Fruit fly (Drosophila melanogaster) whole organism, embryonic: ENCODE data around the gene CG4570.

Experiments used
- CG10565 ChIP-seq: fragments of 200-800 bp; sonication (Bioruptor generic); optimal IDR thresholded peaks from 3 replicates; lab custom pipeline; 2016; ENCODE audit warnings: missing biosample characterization, mild to moderate bottlenecking, missing genetic modification characterization
- CG11085 ChIP-seq: fragments of 200-800 bp; sonication (Bioruptor generic); IDR thresholded peaks from 2 replicates; pipeline ENCODE4 v1.3.6; 2022; ENCODE audit warnings: missing biosample characterization, missing genetic modification characterization
- CG11723 ChIP-seq: fragments of 200-800 bp; sonication (Bioruptor generic); optimal IDR thresholded peaks from 2 replicates; lab custom pipeline; 2017; ENCODE audit warnings: missing biosample characterization, mild to moderate bottlenecking, missing genetic modification characterization
- CG12071 ChIP-seq: fragments of 200-800 bp; sonication (Bioruptor generic); optimal IDR thresholded peaks from 3 replicates; lab custom pipeline; 2018; ENCODE audit warnings: missing biosample characterization, mild to moderate bottlenecking, missing genetic modification characterization
- CG12744 ChIP-seq: fragments of 200-800 bp; sonication (Bioruptor generic); optimal IDR thresholded peaks from 2 replicates; lab custom pipeline; 2016; ENCODE audit warnings: missing biosample characterization, missing genetic modification characterization
- CG13894 ChIP-seq: fragments of 200-800 bp; sonication (Bioruptor generic); optimal IDR thresholded peaks from 3 replicates; lab custom pipeline; 2018; ENCODE audit warnings: missing biosample characterization, mild to moderate bottlenecking, missing genetic modification characterization, moderate library complexity
- CG15269 ChIP-seq: fragments of 200-800 bp; sonication (Bioruptor generic); optimal IDR thresholded peaks from 2 replicates; lab custom pipeline; 2018; ENCODE audit warnings: missing biosample characterization, mild to moderate bottlenecking, missing genetic modification characterization, moderate library complexity
- CG16863 ChIP-seq: fragments of 200-800 bp; sonication (Bioruptor generic); optimal IDR thresholded peaks from 3 replicates; lab custom pipeline; 2016; ENCODE audit warnings: missing biosample characterization, missing genetic modification characterization
- CG17186 ChIP-seq: fragments of 200-800 bp; sonication (Bioruptor generic); optimal IDR thresholded peaks from 3 replicates; lab custom pipeline; 2017; ENCODE audit warnings: missing biosample characterization, missing genetic modification reagents, missing genetic modification characterization
- CG2712 ChIP-seq: fragments of 200-800 bp; optimal IDR thresholded peaks from 3 replicates; lab custom pipeline; 2019; ENCODE audit warnings: missing biosample characterization, mild to moderate bottlenecking, missing genetic modification characterization, moderate library complexity
- CG30431 ChIP-seq: fragments of 200-800 bp; sonication (Bioruptor generic); optimal IDR thresholded peaks from 2 replicates; lab custom pipeline; 2017; ENCODE audit warnings: missing biosample characterization, missing genetic modification characterization
- CG32772 ChIP-seq: fragments of 200-800 bp; sonication (Bioruptor generic); IDR thresholded peaks from 2 replicates; pipeline ENCODE4 v1.3.6; 2022; ENCODE audit warnings: missing biosample characterization, missing genetic modification characterization
- CG34376 ChIP-seq: fragments of 200-800 bp; sonication (Bioruptor generic); optimal IDR thresholded peaks from 2 replicates; lab custom pipeline; 2018; ENCODE audit warnings: missing biosample characterization, mild to moderate bottlenecking, missing genetic modification characterization
- CG7357 ChIP-seq: fragments of 200-800 bp; sonication (Bioruptor generic); IDR thresholded peaks from 3 replicates; pipeline ENCODE4 v1.3.6; 2022; ENCODE audit warnings: missing biosample characterization, missing genetic modification characterization
- CG7839 ChIP-seq: fragments of 200-800 bp; sonication (Bioruptor generic); optimal IDR thresholded peaks from 3 replicates; lab custom pipeline; 2018; ENCODE audit warnings: missing biosample characterization, mild to moderate bottlenecking, missing genetic modification characterization, moderate library complexity
- CG9876 ChIP-seq: fragments of 200-800 bp; sonication (Bioruptor generic); optimal IDR thresholded peaks from 2 replicates; lab custom pipeline; 2016; ENCODE audit warnings: missing biosample characterization, missing genetic modification characterization
- Dbx ChIP-seq: fragments of 200-800 bp; sonication (Bioruptor generic); IDR thresholded peaks from 3 replicates; pipeline ENCODE4 v1.3.6; 2022; ENCODE audit warnings: missing biosample characterization, missing genetic modification characterization
- Drgx ChIP-seq: fragments of 200-800 bp; sonication (Bioruptor generic); IDR thresholded peaks from 2 replicates; pipeline ENCODE4 v1.3.6; 2022; ENCODE audit warnings: missing biosample characterization, missing genetic modification characterization
- Fer2 ChIP-seq: fragments of 200-800 bp; sonication (Bioruptor generic); optimal IDR thresholded peaks from 2 replicates; lab custom pipeline; 2018; ENCODE audit warnings: missing biosample characterization, mild to moderate bottlenecking, missing genetic modification characterization, moderate library complexity
- HHEX ChIP-seq: fragments of 200-800 bp; sonication (Bioruptor generic); optimal IDR thresholded peaks from 3 replicates; lab custom pipeline; 2017; ENCODE audit warnings: missing biosample characterization, mild to moderate bottlenecking, missing genetic modification characterization, missing genetic modification reagents
- HLH3B ChIP-seq: fragments of 200-800 bp; sonication (Bioruptor generic); IDR thresholded peaks from 2 replicates; pipeline ENCODE4 v1.3.6; 2022; ENCODE audit warnings: missing biosample characterization, missing genetic modification characterization
- Hand ChIP-seq: fragments of 200-800 bp; sonication (Bioruptor generic); optimal IDR thresholded peaks from 2 replicates; lab custom pipeline; 2017; ENCODE audit warnings: mild to moderate bottlenecking, missing biosample characterization, missing genetic modification reagents, missing genetic modification characterization
- Hmr ChIP-seq: fragments of 200-800 bp; sonication (Bioruptor generic); optimal IDR thresholded peaks from 3 replicates; lab custom pipeline; 2017; ENCODE audit warnings: mild to moderate bottlenecking, missing biosample characterization, missing genetic modification reagents, missing genetic modification characterization
- Max ChIP-seq: fragments of 200-800 bp; sonication (Bioruptor generic); optimal IDR thresholded peaks from 2 replicates; lab custom pipeline; 2016; ENCODE audit warnings: missing biosample characterization, mild to moderate bottlenecking, missing genetic modification characterization
- Mrtf ChIP-seq: fragments of 200-800 bp; sonication (Bioruptor generic); IDR thresholded peaks from 3 replicates; pipeline ENCODE4 v1.3.6; 2022; ENCODE audit warnings: missing biosample characterization, missing genetic modification characterization
- NC2α ChIP-seq: fragments of 200-800 bp; sonication (Bioruptor generic); optimal IDR thresholded peaks from 2 replicates; lab custom pipeline; 2016; ENCODE audit warnings: missing biosample characterization, missing genetic modification characterization
- Nf-YC ChIP-seq: fragments of 200-800 bp; optimal IDR thresholded peaks from 3 replicates; lab custom pipeline; 2019; ENCODE audit warnings: missing biosample characterization, mild to moderate bottlenecking, missing genetic modification characterization, moderate library complexity
- Rx ChIP-seq: fragments of 200-800 bp; sonication (Bioruptor generic); IDR thresholded peaks from 2 replicates; pipeline ENCODE4 v1.3.6; 2022; ENCODE audit warnings: missing biosample characterization, missing genetic modification characterization
- Six4 ChIP-seq: fragments of 200-800 bp; sonication (Bioruptor generic); optimal IDR thresholded peaks from 2 replicates; lab custom pipeline; 2016; ENCODE audit warnings: missing biosample characterization, missing genetic modification characterization
- Sox100B ChIP-seq: fragments of 200-800 bp; sonication (Bioruptor generic); optimal IDR thresholded peaks from 3 replicates; lab custom pipeline; 2018; ENCODE audit warnings: missing biosample characterization, mild to moderate bottlenecking, missing genetic modification characterization
- Spps ChIP-seq: fragments of 200-800 bp; sonication (Bioruptor generic); optimal IDR thresholded peaks from 2 replicates; lab custom pipeline; 2018; ENCODE audit warnings: missing biosample characterization, mild to moderate bottlenecking, missing genetic modification characterization
- Tbp ChIP-seq: fragments of >200 bp; optimal IDR thresholded peaks from 2 replicates; lab custom pipeline; 2018; ENCODE audit warnings: missing biosample characterization, missing genetic modification characterization
- Usf ChIP-seq: fragments of 200-800 bp; sonication (Bioruptor generic); optimal IDR thresholded peaks from 2 replicates; lab custom pipeline; 2017; ENCODE audit warnings: missing genotype, missing biosample characterization, missing genetic modification characterization
- ara ChIP-seq: fragments of 200-800 bp; sonication (Bioruptor generic); IDR thresholded peaks from 2 replicates; pipeline ENCODE4 v1.3.6; 2022; ENCODE audit warnings: missing biosample characterization, missing genetic modification characterization
- ato ChIP-seq: fragments of 200-800 bp; sonication (Bioruptor generic); IDR thresholded peaks from 2 replicates; pipeline ENCODE4 v1.3.6; 2022; ENCODE audit warnings: missing biosample characterization, missing genetic modification characterization; ENCODE audit not compliant: partially characterized antibody
- br ChIP-seq: fragments of >200 bp; optimal IDR thresholded peaks from 2 replicates; lab custom pipeline; 2017
- caup ChIP-seq: fragments of 200-800 bp; sonication (Bioruptor generic); optimal IDR thresholded peaks from 3 replicates; lab custom pipeline; 2017; ENCODE audit warnings: missing biosample characterization, mild to moderate bottlenecking, missing genetic modification characterization, moderate library complexity; ENCODE audit not compliant: severe bottlenecking
- emc ChIP-seq: fragments of 200-800 bp; sonication (Bioruptor generic); optimal IDR thresholded peaks from 2 replicates; lab custom pipeline; 2016; ENCODE audit warnings: missing biosample characterization, missing genetic modification characterization
- exex ChIP-seq: fragments of 200-800 bp; sonication (Bioruptor generic); optimal IDR thresholded peaks from 4 replicates; lab custom pipeline; 2018; ENCODE audit warnings: missing biosample characterization, mild to moderate bottlenecking, missing genetic modification characterization, moderate library complexity
- eyg ChIP-seq: fragments of 200-800 bp; sonication (Bioruptor generic); optimal IDR thresholded peaks from 3 replicates; lab custom pipeline; 2016; ENCODE audit warnings: missing biosample characterization, missing genetic modification characterization
- fd3F ChIP-seq: fragments of 200-800 bp; sonication (Bioruptor generic); optimal IDR thresholded peaks from 2 replicates; lab custom pipeline; 2018; ENCODE audit warnings: missing biosample characterization, mild to moderate bottlenecking, missing genetic modification characterization, moderate library complexity
- grau ChIP-seq: fragments of 200-800 bp; optimal IDR thresholded peaks from 3 replicates; lab custom pipeline; 2019; ENCODE audit warnings: missing biosample characterization, mild to moderate bottlenecking, missing genetic modification characterization, moderate library complexity
- gt ChIP-seq: fragments of 200-800 bp; sonication (Bioruptor generic); IDR thresholded peaks from 2 replicates; pipeline ENCODE4 v1.3.6; 2022; ENCODE audit warnings: missing biosample characterization, missing genetic modification characterization
- hth ChIP-seq: fragments of >200 bp; optimal IDR thresholded peaks from 2 replicates; lab custom pipeline; 2017; ENCODE audit warnings: inconsistent platforms
- kah ChIP-seq: fragments of 200-800 bp; sonication (Bioruptor generic); optimal IDR thresholded peaks from 2 replicates; lab custom pipeline; 2018; ENCODE audit warnings: missing biosample characterization, mild to moderate bottlenecking, missing genetic modification characterization
- lmd ChIP-seq: fragments of 200-800 bp; sonication (Bioruptor generic); IDR thresholded peaks from 2 replicates; pipeline ENCODE4 v1.3.6; 2022; ENCODE audit warnings: missing biosample characterization, missing genetic modification characterization
- pan ChIP-seq, 4 experiments: fragments of >200 bp in 3 of 4; fragments of 200-800 bp in 1 of 4; sonication (Bioruptor generic) in 1 of 4; optimal IDR thresholded peaks in 3 of 4; IDR thresholded peaks in 1 of 4; 2 replicates each; pipeline versions ENCODE4 v1.3.6 to Lab custom; 2017 to 2022; ENCODE audit warnings: missing biosample characterization in 2 of 4, missing genetic modification characterization in 2 of 4, mixed read lengths in 1 of 4
- run ChIP-seq: fragments of 200-800 bp; sonication (Bioruptor generic); optimal IDR thresholded peaks from 3 replicates; lab custom pipeline; 2018; ENCODE audit warnings: missing biosample characterization, mild to moderate bottlenecking, missing genetic modification characterization
- trh ChIP-seq: fragments of 200-800 bp; sonication (Bioruptor generic); optimal IDR thresholded peaks from 2 replicates; lab custom pipeline; 2016; ENCODE audit warnings: missing biosample characterization, missing genetic modification characterization
- tx ChIP-seq: fragments of 200-800 bp; sonication (Bioruptor generic); optimal IDR thresholded peaks from 2 replicates; lab custom pipeline; 2016; ENCODE audit warnings: missing biosample characterization, missing genetic modification characterization

The CG4570 gene

dm6 chr3R:10872148-10872783 lies 15.7 kb downstream of the CG4570 start, which contains the start of gene Fdh (continued):
- TF ChIP-seq tx (GFP tag; lab: Kevin White, UChicago) (no peak), CG11723 (GFP tag; lab: Kevin White, UChicago) (peak; percentile 28), run (tag; lab: Kevin White, UChicago) (peak; percentile 4), HHEX (GFP tag; lab: Kevin White, UChicago) (peak; percentile 66), trh (GFP tag; lab: Kevin White, UChicago) (no peak), Dbx (peak; percentile 54; the same call in 1 of the 3 replicates), pan (optimal IDR thresholded peaks at IDR 0.05; lab: Kevin White, UChicago) (no peak), pan (GFP tag; optimal IDR thresholded peaks at IDR 0.05 in 1 of 2, IDR thresholded peaks at IDR 0.05 in 1 of 2) (no peak), Max (GFP tag; lab: Kevin White, UChicago) (peak; percentile 45), emc (GFP tag; lab: Kevin White, UChicago) (no peak), Fer2 (tag; lab: Kevin White, UChicago) (peak; percentile 32), CG12071 (peak; percentile 7), ara (GFP tag; lab: Robert Waterston, UW) (peak; percentile 60; the same call in 1 of the 2 replicates), ato (GFP tag; lab: Robert Waterston, UW) (no peak), CG15269 (tag; lab: Kevin White, UChicago) (peak; percentile 67), lmd (GFP tag; lab: Robert Waterston, UW) (peak; percentile 32; the same call in 1 of the 2 replicates), CG11085 (GFP tag; lab: Robert Waterston, UW) (no peak), fd3F (peak; percentile 26), caup (peak; percentile 24), NC2α (GFP tag; lab: Kevin White, UChicago) (no peak), Hmr (GFP tag; lab: Kevin White, UChicago) (peak; percentile 64), CG12744 (GFP tag; lab: Kevin White, UChicago) (no peak), grau (peak; percentile 66), Spps (peak; percentile 69), Six4 (GFP tag; lab: Kevin White, UChicago) (no peak), br (lab: Kevin White, UChicago) (no peak), kah (peak; percentile 19), HLH3B (GFP tag; lab: Robert Waterston, UW) (peak; percentile 37; the same call in 1 of the 2 replicates), CG17186 (peak; percentile 48), Hand (no peak), CG7839 (tag; lab: Kevin White, UChicago) (peak; percentile 59), CG30431 (GFP tag; lab: Kevin White, UChicago) (no peak), Rx (GFP tag; lab: Robert Waterston, UW) (no peak), CG10565 (GFP tag; lab: Kevin White, UChicago) (no peak), CG7357 (GFP tag; lab: Robert Waterston, UW) (no peak), CG34376 (GFP tag; lab: Kevin White, UChicago) (peak; percentile 52), Sox100B (GFP tag; lab: Kevin White, UChicago) (peak; percentile 75), gt (GFP tag; lab: Robert Waterston, UW) (no peak), CG16863 (GFP tag; lab: Kevin White, UChicago) (peak; percentile 9), Usf (peak; percentile 6), Nf-YC (tag; lab: Kevin White, UChicago) (peak; percentile 70), hth (lab: Kevin White, UChicago) (no peak), CG9876 (no peak), CG13894 (tag; lab: Kevin White, UChicago) (peak; percentile 7), Tbp (no peak), Mrtf (GFP tag; lab: Robert Waterston, UW) (0 out of 3 replicates have a peak, but pooled peaks have one; percentile 41), CG32772 (GFP tag; lab: Robert Waterston, UW) (no peak), exex (tag; lab: Kevin White, UChicago) (peak; percentile 40), CG2712 (tag; lab: Kevin White, UChicago) (peak; percentile 80), Drgx (0 out of 2 replicates have a peak, but pooled peaks have one; percentile 30), eyg (no peak)
